Worm (Caenorhabditis elegans) whole organism, young adult: Measurements from ENCODE around the gene usp-46.

Experiments
- F10E7.11 ChIP-seq: sonication (generic microtip); optimal IDR thresholded peaks from 2 replicates; lab custom pipeline; 2017; ENCODE audit warnings: mild to moderate bottlenecking, missing genetic modification characterization, moderate library complexity, missing compliant biosample characterization
- F39B2.1 ChIP-seq: fragments of 200-800 bp; sonication (Bioruptor generic); IDR thresholded peaks from 2 replicates; pipeline ENCODE4 v1.3.6; 2022; ENCODE audit warnings: missing genetic modification reagents, missing genetic modification characterization, missing compliant biosample characterization
- T07F8.4 ChIP-seq: sonication (generic microtip); optimal IDR thresholded peaks from 2 replicates; lab custom pipeline; 2016; ENCODE audit warnings: mild to moderate bottlenecking, missing genetic modification characterization, moderate library complexity, missing compliant biosample characterization
- attf-6 ChIP-seq: fragments of 200-800 bp; sonication (Bioruptor generic); IDR thresholded peaks from 2 replicates; pipeline ENCODE4 v1.3.6; 2022; ENCODE audit warnings: missing genetic modification reagents, missing genetic modification characterization, missing compliant biosample characterization
- die-1 ChIP-seq: sonication (generic microtip); optimal IDR thresholded peaks from 2 replicates; lab custom pipeline; 2016; ENCODE audit warnings: missing genotype, mild to moderate bottlenecking, missing genetic modification characterization, missing compliant biosample characterization
- dpl-1 ChIP-seq: fragments of 150-350 bp; optimal IDR thresholded peaks from 2 replicates; lab custom pipeline; 2014; ENCODE audit warnings: missing biosample characterization, missing genetic modification reagents, missing genetic modification characterization
- hrde-1 ChIP-seq: sonication (generic microtip); optimal IDR thresholded peaks from 2 replicates; lab custom pipeline; 2016; ENCODE audit warnings: missing genetic modification characterization, mild to moderate bottlenecking, missing compliant biosample characterization, moderate library complexity, missing genotype, missing genetic modification reagents, borderline replicate concordance
- lag-1 ChIP-seq: fragments of 200-800 bp; sonication (Bioruptor generic); IDR thresholded peaks from 2 replicates; pipeline ENCODE4 v1.3.6; 2022; ENCODE audit warnings: missing genetic modification reagents, missing genetic modification characterization, missing compliant biosample characterization
- madf-10 ChIP-seq: sonication (generic microtip); optimal IDR thresholded peaks from 2 replicates; lab custom pipeline; 2016; ENCODE audit warnings: mild to moderate bottlenecking, missing genetic modification characterization, missing compliant biosample characterization
- madf-6 ChIP-seq: fragments of 200-800 bp; sonication (Bioruptor generic); IDR thresholded peaks from 2 replicates; pipeline ENCODE4 v1.3.6; 2022; ENCODE audit warnings: missing genetic modification reagents, missing genetic modification characterization, missing compliant biosample characterization
- nhr-27 ChIP-seq: fragments of 200-800 bp; sonication (Bioruptor generic); optimal IDR thresholded peaks from 2 replicates; lab custom pipeline; 2018; ENCODE audit warnings: mild to moderate bottlenecking, missing genetic modification characterization, moderate library complexity, missing compliant biosample characterization
- snpc-4 ChIP-seq, 5 experiments: fragments of 150-350 bp in 1 of 5; sonication (generic microtip) in 4 of 5; optimal IDR thresholded peaks; 2 replicates each; lab custom pipeline; 2014 to 2018; ENCODE audit warnings: missing genetic modification characterization in 5 of 5, missing biosample characterization in 3 of 5, antibody characterized with exemption in 2 of 5, mild to moderate bottlenecking in 2 of 5, missing compliant biosample characterization in 2 of 5, missing genotype in 2 of 5, moderate library complexity in 2 of 5, missing genetic modification reagents in 1 of 5
- unc-130 ChIP-seq: sonication (generic microtip); optimal IDR thresholded peaks from 2 replicates; lab custom pipeline; 2016; ENCODE audit warnings: missing genetic modification reagents, missing genetic modification characterization, missing compliant biosample characterization
- ztf-25 ChIP-seq: fragments of 200-800 bp; sonication (Bioruptor generic); IDR thresholded peaks from 2 replicates; pipeline ENCODE4 v1.3.6; 2022; ENCODE audit warnings: missing genetic modification reagents, missing genetic modification characterization, missing compliant biosample characterization

DNA sequence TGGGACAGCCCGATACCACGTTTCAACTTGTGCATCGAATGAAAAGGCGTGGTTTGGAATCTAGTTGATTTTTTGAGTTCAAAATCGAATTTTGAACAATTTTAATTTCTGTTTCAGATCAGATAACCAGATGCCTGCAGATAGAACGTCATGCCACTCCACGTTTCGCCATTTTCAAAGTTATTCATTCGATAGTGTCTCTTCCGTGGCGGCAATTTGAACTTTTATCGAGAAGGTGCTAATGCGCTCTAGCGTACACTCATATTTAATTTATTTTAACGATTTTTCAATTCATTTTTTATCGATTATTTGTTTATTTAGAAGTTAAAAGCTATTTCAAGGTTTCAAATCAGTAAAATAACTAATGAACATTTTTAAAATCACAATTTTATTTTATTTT is 507 bp upstream of the usp-46 start:
- TF ChIP-seq lag-1 (GFP tag; lab: Robert Waterston, UW) (no peak), dpl-1 (GFP tag; lab: Kevin White, UChicago) (peak; percentile 38), T07F8.4 (tag; lab: Kevin White, UChicago) (no peak), ztf-25 (no peak), attf-6 (GFP tag; lab: Robert Waterston, UW) (no peak), madf-6 (GFP tag; lab: Robert Waterston, UW) (0 out of 2 replicates have a peak, but pooled peaks have one; percentile 13), snpc-4 (GFP tag; optimal IDR thresholded peaks at IDR 0.05; lab: Kevin White, UChicago) (no peak), snpc-4 (tag; optimal IDR thresholded peaks at IDR 0.05; lab: Kevin White, UChicago) (no peak), die-1 (tag; lab: Kevin White, UChicago) (no peak), hrde-1 (tag; lab: Kevin White, UChicago) (no peak), F39B2.1 (no peak), unc-130 (GFP tag; lab: Kevin White, UChicago) (no peak), F10E7.11 (tag; lab: Kevin White, UChicago) (no peak), madf-10 (no peak), nhr-27 (tag; lab: Kevin White, UChicago) (no peak)
